Fruit fly (Drosophila melanogaster): ENCODE data around the gene Nup205.
A peak's percentile ranks its signal among the peaks of the same experiment; 100 is the strongest.

Nup205 gene

DNA sequence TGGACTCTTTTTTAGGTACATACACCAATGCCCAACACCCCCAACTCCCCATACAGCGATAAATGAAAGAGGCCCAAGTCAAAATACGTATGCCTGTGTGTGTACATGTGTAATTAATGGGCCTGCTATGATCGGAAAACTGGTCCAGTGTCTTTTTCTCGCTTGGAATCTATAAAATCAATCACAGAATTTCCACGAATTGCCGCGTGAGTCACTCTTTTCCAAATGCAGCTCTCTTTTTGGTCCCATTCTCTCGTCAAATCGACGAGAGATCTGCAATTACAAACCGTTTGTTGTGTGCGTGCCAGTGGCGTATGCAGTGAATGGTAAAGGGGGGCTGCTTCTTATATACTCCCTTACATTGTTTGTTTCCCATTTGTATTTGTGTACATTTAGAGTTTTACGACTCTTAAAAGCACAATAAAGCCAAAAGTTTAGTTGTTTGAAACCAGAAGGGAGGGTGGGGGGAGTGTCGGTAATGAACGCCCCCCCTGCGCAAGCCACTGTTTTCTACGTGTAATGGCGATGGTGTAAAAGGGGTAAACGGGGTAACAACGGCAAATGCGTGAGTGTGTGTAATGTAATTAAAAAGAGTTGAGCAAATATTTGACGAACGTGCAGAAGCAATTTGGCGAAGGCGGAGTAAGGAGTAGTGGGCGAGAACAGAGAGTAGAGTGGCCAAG is 5.2 kb upstream of the Nup205 start (continued):
- peak; percentile 79 for TF ChIP-seq CG17186 (GFP tag; optimal IDR thresholded peaks at IDR 0.05)
- TF ChIP-seq Optix (GFP tag; IDR thresholded peaks at IDR 0.05), result peak; percentile 94
- no peak for TF ChIP-seq CG34224 (GFP tag; IDR thresholded peaks at IDR 0.05; ENCODE audit: partially characterized antibody)
- peak; percentile 81 for TF ChIP-seq kni (GFP tag; optimal IDR thresholded peaks at IDR 0.05)
- peak; percentile 96 for TF ChIP-seq Abd-B (GFP tag; optimal IDR thresholded peaks at IDR 0.05)
- TF ChIP-seq dmrt99B (tag; optimal IDR thresholded peaks at IDR 0.05), result peak; percentile 96
- peak; percentile 40; the same call in 1 of the 2 replicates for TF ChIP-seq CG10321 (GFP tag; IDR thresholded peaks at IDR 0.05)
- TF ChIP-seq Fer3 (tag; optimal IDR thresholded peaks at IDR 0.05), result peak; percentile 91
- peak; percentile 93 for TF ChIP-seq CG10979 (tag; optimal IDR thresholded peaks at IDR 0.05)
- TF ChIP-seq CG1602 (GFP tag; optimal IDR thresholded peaks at IDR 0.05), result peak; percentile 93
- TF ChIP-seq CG1792 (GFP tag; optimal IDR thresholded peaks at IDR 0.05), result peak; percentile 91
- TF ChIP-seq sna (GFP tag; IDR thresholded peaks at IDR 0.05; ENCODE audit: partially characterized antibody), result no peak
- peak; percentile 83 for TF ChIP-seq sd (tag; optimal IDR thresholded peaks at IDR 0.05)
- TF ChIP-seq CG42726 (GFP tag; IDR thresholded peaks at IDR 0.05; ENCODE audit: partially characterized antibody), result no peak
- peak; percentile 95 for TF ChIP-seq pb (GFP tag; optimal IDR thresholded peaks at IDR 0.05)
- TF ChIP-seq dpn (GFP tag; optimal IDR thresholded peaks at IDR 0.05), result peak; percentile 93 to 94
- peak; percentile 96 for TF ChIP-seq CG32772 (GFP tag; IDR thresholded peaks at IDR 0.05)
- TF ChIP-seq ftz-f1 (GFP tag; optimal IDR thresholded peaks at IDR 0.05), result peak; percentile 56
- no peak for TF ChIP-seq zf30C (GFP tag; optimal IDR thresholded peaks at IDR 0.05)
- peak; percentile 84; the same call in 2 of the 3 replicates for TF ChIP-seq Dbx (GFP tag; IDR thresholded peaks at IDR 0.05)
- peak; percentile 85 for TF ChIP-seq sr (GFP tag; IDR thresholded peaks at IDR 0.05)
- TF ChIP-seq sob (GFP tag; IDR thresholded peaks at IDR 0.05), result peak; percentile 93
- no peak for TF ChIP-seq bbx (GFP tag; IDR thresholded peaks at IDR 0.05; ENCODE audit: partially characterized antibody)
- peak; percentile 97 for TF ChIP-seq Ptx1 (GFP tag; IDR thresholded peaks at IDR 0.05)
- no peak for TF ChIP-seq CG16813 (GFP tag; IDR thresholded peaks at IDR 0.05; ENCODE audit: partially characterized antibody)
- TF ChIP-seq CG9609 (GFP tag; optimal IDR thresholded peaks at IDR 0.05), result peak; percentile 95
- TF ChIP-seq Neu2 (GFP tag; optimal IDR thresholded peaks at IDR 0.05; ENCODE audit: borderline replicate concordance), result peak; percentile 89
- peak; percentile 85 for TF ChIP-seq CG9215 (GFP tag; IDR thresholded peaks at IDR 0.05)
- TF ChIP-seq tgo (GFP tag; IDR thresholded peaks at IDR 0.05), result peak; percentile 96
- TF ChIP-seq onecut (GFP tag; IDR thresholded peaks at IDR 0.05), result peak; percentile 89
- TF ChIP-seq CrebB (tag; optimal IDR thresholded peaks at IDR 0.05), result peak; percentile 85
- peak; percentile 80 for TF ChIP-seq CkIIα-i1 (GFP tag; IDR thresholded peaks at IDR 0.05)
- TF ChIP-seq HLH4C (GFP tag; IDR thresholded peaks at IDR 0.05; ENCODE audit: partially characterized antibody), result no peak
- TF ChIP-seq Rfx (GFP tag; IDR thresholded peaks at IDR 0.05), result peak; percentile 96
- TF ChIP-seq Ets97D (GFP tag; optimal IDR thresholded peaks at IDR 0.05), result peak; percentile 74
- TF ChIP-seq ind (GFP tag; optimal IDR thresholded peaks at IDR 0.05), result peak; percentile 93
- peak; percentile 89 for TF ChIP-seq Camta (GFP tag; optimal IDR thresholded peaks at IDR 0.05)
- TF ChIP-seq CG6272 (GFP tag; IDR thresholded peaks at IDR 0.05), result peak; percentile 92
- peak; percentile 88 for TF ChIP-seq ERR (GFP tag; optimal IDR thresholded peaks at IDR 0.05)
- TF ChIP-seq nmo (GFP tag; optimal IDR thresholded peaks at IDR 0.05), result peak; percentile 94
- peak; percentile 66 for TF ChIP-seq CG14965 (GFP tag; optimal IDR thresholded peaks at IDR 0.05; ENCODE audit: borderline replicate concordance)
- peak; percentile 84 for TF ChIP-seq CG7987 (GFP tag; optimal IDR thresholded peaks at IDR 0.05)
- no peak for TF ChIP-seq amos (GFP tag; IDR thresholded peaks at IDR 0.05; ENCODE audit: partially characterized antibody)
- peak; percentile 74 for TF ChIP-seq tup (GFP tag; optimal IDR thresholded peaks at IDR 0.05)
- peak; percentile 91 for TF ChIP-seq CG9727 (GFP tag; optimal IDR thresholded peaks at IDR 0.05)
- TF ChIP-seq CG16779 (GFP tag; IDR thresholded peaks at IDR 0.05), result peak; percentile 72; the same call in 1 of the 2 replicates
- TF ChIP-seq ranshi (GFP tag; IDR thresholded peaks at IDR 0.05), result peak; percentile 93
- TF ChIP-seq Dek (tag; optimal IDR thresholded peaks at IDR 0.05), result peak; percentile 92
- TF ChIP-seq Xbp1 (GFP tag; optimal IDR thresholded peaks at IDR 0.05), result peak; percentile 95

Data from whole organism, embryonic.